Worm (Caenorhabditis elegans): ENCODE data around the gene best-13.
A peak's percentile ranks its signal among the peaks of the same experiment; 100 is the strongest.

Gene best-13

ce11 chrIV:9867915-9868314 lies 35.8 kb upstream of the best-13 start (continued):
- TF ChIP-seq nhr-71 (tag; optimal IDR thresholded peaks at IDR 0.05) = peak; percentile 93
- no peak for TF ChIP-seq sox-4 (tag; optimal IDR thresholded peaks at IDR 0.05)

- TF ChIP-seq nhr-19 (GFP tag; conservative IDR thresholded peaks at IDR 0.05) = no peak; the same call in 1 of the 2 replicates
- no peak for TF ChIP-seq lsy-2 (tag; optimal IDR thresholded peaks at IDR 0.05)
- no peak for TF ChIP-seq fos-1 (tag; optimal IDR thresholded peaks at IDR 0.05)
- TF ChIP-seq tbx-2 (tag; optimal IDR thresholded peaks at IDR 0.05) = peak; percentile 45
- TF ChIP-seq tlp-1 (tag; optimal IDR thresholded peaks at IDR 0.05) = no peak
- TF ChIP-seq ceh-82 (tag; optimal IDR thresholded peaks at IDR 0.05) = no peak
- no peak for TF ChIP-seq lin-35 (GFP tag; optimal IDR thresholded peaks at IDR 0.05)
- no peak for TF ChIP-seq nhr-28 (tag; optimal IDR thresholded peaks at IDR 0.05)
- no peak for TF ChIP-seq alr-1 (tag; optimal IDR thresholded peaks at IDR 0.05; ENCODE audit: borderline replicate concordance)
- TF ChIP-seq nhr-77 (tag; optimal IDR thresholded peaks at IDR 0.05) = peak; percentile 16
- no peak for TF ChIP-seq lin-13 (GFP tag; optimal IDR thresholded peaks at IDR 0.05)
- no peak for TF ChIP-seq skn-1 (tag; optimal IDR thresholded peaks at IDR 0.05)
- no peak for TF ChIP-seq C34B4.2 (tag; optimal IDR thresholded peaks at IDR 0.05)
- no peak for TF ChIP-seq nhr-237 (tag; optimal IDR thresholded peaks at IDR 0.05)
- no peak for TF ChIP-seq unc-86 (tag; optimal IDR thresholded peaks at IDR 0.05)
- peak; percentile 31 for TF ChIP-seq lin-14 (GFP tag; optimal IDR thresholded peaks at IDR 0.05)
- TF ChIP-seq ceh-90 (tag; optimal IDR thresholded peaks at IDR 0.05) = no peak
Measured at ce11 chrIV:9869344-9869743, 34.4 kb upstream of the best-13 start.

ce11 chrIV:9872210-9872609 lies 31.5 kb upstream of the best-13 start:
- TF ChIP-seq nhr-20 (tag; optimal IDR thresholded peaks at IDR 0.05) = peak; percentile 52
- TF ChIP-seq efl-1 (optimal IDR thresholded peaks at IDR 0.05) = no peak
- peak in 1 of 2 experiments; percentile 53 for TF ChIP-seq efl-1 (GFP tag; optimal IDR thresholded peaks at IDR 0.05 in 1 of 2)
- TF ChIP-seq C34B4.2 (tag; optimal IDR thresholded peaks at IDR 0.05) = no peak
- peak in 1 of 2 experiments; percentile 29 for TF ChIP-seq lsy-2 (tag; optimal IDR thresholded peaks at IDR 0.05)
- peak; percentile 86 for TF ChIP-seq nhr-85 (tag)
- TF ChIP-seq egl-27 (tag; optimal IDR thresholded peaks at IDR 0.05) = no peak

- TF ChIP-seq zip-4 (GFP tag; optimal IDR thresholded peaks at IDR 0.05) = no peak
- no peak for TF ChIP-seq sptf-1 (tag; optimal IDR thresholded peaks at IDR 0.05)
- no peak for TF ChIP-seq unc-62 (GFP tag; optimal IDR thresholded peaks at IDR 0.05)
- no peak for TF ChIP-seq pag-3 (tag; optimal IDR thresholded peaks at IDR 0.05; ENCODE audit: borderline replicate concordance, insufficient read depth)
- TF ChIP-seq rnt-1 (tag; optimal IDR thresholded peaks at IDR 0.05) = peak; percentile 3
- TF ChIP-seq ceh-88 (GFP tag; IDR thresholded peaks at IDR 0.05) = no peak
- TF ChIP-seq ztf-4 (tag; optimal IDR thresholded peaks at IDR 0.05) = no peak
- peak; percentile 37 for TF ChIP-seq nhr-71 (tag; optimal IDR thresholded peaks at IDR 0.05)
- TF ChIP-seq efl-1 (optimal IDR thresholded peaks at IDR 0.05) = no peak
- TF ChIP-seq efl-1 (GFP tag; optimal IDR thresholded peaks at IDR 0.05 in 1 of 2) = no peak
- no peak for TF ChIP-seq nhr-237 (tag; optimal IDR thresholded peaks at IDR 0.05)
- no peak for TF ChIP-seq nhr-11 (tag; optimal IDR thresholded peaks at IDR 0.05)
- TF ChIP-seq nhr-84 (tag; optimal IDR thresholded peaks at IDR 0.05) = no peak
- no peak for TF ChIP-seq ceh-63 (GFP tag; optimal IDR thresholded peaks at IDR 0.05)
- TF ChIP-seq lin-35 (GFP tag; optimal IDR thresholded peaks at IDR 0.05) = peak in 1 of 2 experiments; percentile 26
- TF ChIP-seq Y116A8C.19 (tag; optimal IDR thresholded peaks at IDR 0.05; ENCODE audit: borderline replicate concordance) = no peak
- TF ChIP-seq xbp-1 (tag; optimal IDR thresholded peaks at IDR 0.05) = no peak
- no peak for TF ChIP-seq nhr-20 (tag; optimal IDR thresholded peaks at IDR 0.05)
- no peak for TF ChIP-seq efl-3 (GFP tag; optimal IDR thresholded peaks at IDR 0.05)
- no peak for TF ChIP-seq zag-1 (tag; optimal IDR thresholded peaks at IDR 0.05)
- TF ChIP-seq ceh-90 (tag; optimal IDR thresholded peaks at IDR 0.05) = no peak
- no peak for TF ChIP-seq pax-3 (tag; optimal IDR thresholded peaks at IDR 0.05)
- TF ChIP-seq skn-1 (tag; optimal IDR thresholded peaks at IDR 0.05) = no peak
- no peak for TF ChIP-seq C16A3.4 (tag; optimal IDR thresholded peaks at IDR 0.05)
- TF ChIP-seq ceh-82 (tag; optimal IDR thresholded peaks at IDR 0.05) = peak in 1 of 3 experiments; percentile 22
- TF ChIP-seq vab-15 (tag; optimal IDR thresholded peaks at IDR 0.05) = no peak
- no peak for TF ChIP-seq ceh-8 (GFP tag; optimal IDR thresholded peaks at IDR 0.05)
- TF ChIP-seq mep-1 (tag; optimal IDR thresholded peaks at IDR 0.05) = peak; percentile 14
- TF ChIP-seq elt-2 (tag; optimal IDR thresholded peaks at IDR 0.05) = peak; percentile 39
- TF ChIP-seq nhr-90 (tag; optimal IDR thresholded peaks at IDR 0.05; ENCODE audit: poor library complexity) = no peak
- TF ChIP-seq nhr-28 (tag; optimal IDR thresholded peaks at IDR 0.05) = no peak
- TF ChIP-seq egl-13 (tag; optimal IDR thresholded peaks at IDR 0.05) = no peak
- no peak for TF ChIP-seq alr-1 (tag; optimal IDR thresholded peaks at IDR 0.05; ENCODE audit: borderline replicate concordance)
Measured at ce11 chrIV:9872786-9873185, 30.9 kb upstream of the best-13 start.

All from whole organism, L1 larva.